Fruit fly (Drosophila melanogaster) Kc167 (cell line): ENCODE data around the gene mav.

ENCODE experiments used
- Myc ChIP-seq: fragments of >200 bp; optimal IDR thresholded peaks from 2 replicates; lab custom pipeline; 2017; ENCODE audit warnings: missing external identifiers
- Sin3A ChIP-seq: fragments of >200 bp; optimal IDR thresholded peaks from 2 replicates; lab custom pipeline; 2018; ENCODE audit warnings: missing external identifiers
- h ChIP-seq: fragments of >200 bp; optimal IDR thresholded peaks from 3 replicates; lab custom pipeline; 2018; ENCODE audit warnings: missing external identifiers
- insv ChIP-seq: fragments of >200 bp; optimal IDR thresholded peaks from 3 replicates; lab custom pipeline; 2018; ENCODE audit warnings: missing external identifiers
- psq ChIP-seq: fragments of >200 bp; optimal IDR thresholded peaks from 2 replicates; lab custom pipeline; 2017; ENCODE audit warnings: missing external identifiers
- ttk ChIP-seq: sonication (Bioruptor generic); optimal IDR thresholded peaks from 2 replicates; lab custom pipeline; 2017; ENCODE audit warnings: missing external identifiers

mav gene

DNA sequence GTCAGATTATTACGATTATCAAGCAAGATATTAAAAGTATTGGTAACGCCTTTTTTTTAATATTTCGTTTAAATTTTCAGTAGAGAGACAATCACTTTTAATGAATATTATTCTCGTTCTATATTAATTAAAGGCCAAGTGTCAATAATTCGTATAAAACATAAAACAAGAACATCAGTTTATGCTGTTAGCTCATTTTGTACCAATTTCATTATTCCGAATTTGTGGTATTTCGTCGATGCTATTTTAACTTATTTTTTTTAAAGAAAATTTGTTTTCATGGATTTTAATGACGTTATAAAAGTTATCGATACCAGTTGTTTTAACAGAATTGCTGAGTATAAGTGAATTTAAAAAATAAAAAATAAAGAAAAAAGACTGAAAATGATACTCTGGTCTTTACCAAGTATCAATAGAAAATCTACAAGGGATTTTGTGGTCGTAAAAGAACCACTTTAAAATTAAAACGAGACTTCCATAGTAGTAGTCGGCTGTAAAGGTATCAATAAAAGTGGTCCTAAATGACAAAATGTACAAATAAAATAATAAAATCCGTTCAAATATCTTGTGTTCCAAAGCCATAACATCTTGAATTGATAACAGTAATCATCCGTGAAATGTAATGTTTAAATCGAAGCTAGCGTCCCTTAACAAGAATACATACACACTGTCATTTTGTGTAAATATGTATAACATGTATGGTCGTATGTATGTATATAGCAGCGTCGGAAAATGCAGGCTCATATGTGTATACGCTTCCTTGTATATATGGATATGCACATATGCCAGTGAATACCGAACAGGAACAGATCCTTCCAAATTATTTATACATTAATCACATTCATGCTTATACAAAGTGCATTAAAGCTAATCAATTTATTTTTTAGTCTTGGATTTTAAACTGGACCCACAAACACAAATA is 15.2 kb downstream of the mav start, which contains the start of gene Eph:
Gene Eph, plus strand, starts transcription at position 287 of the 922 bp plus-strand sequence.
- no peak for TF ChIP-seq Myc (lab: Kevin White, UChicago)
- no peak for TF ChIP-seq insv (lab: Kevin White, UChicago)
- TF ChIP-seq psq (lab: Kevin White, UChicago) = no peak
- no peak for TF ChIP-seq Sin3A
- no peak for TF ChIP-seq ttk
- TF ChIP-seq h = no peak

DNA sequence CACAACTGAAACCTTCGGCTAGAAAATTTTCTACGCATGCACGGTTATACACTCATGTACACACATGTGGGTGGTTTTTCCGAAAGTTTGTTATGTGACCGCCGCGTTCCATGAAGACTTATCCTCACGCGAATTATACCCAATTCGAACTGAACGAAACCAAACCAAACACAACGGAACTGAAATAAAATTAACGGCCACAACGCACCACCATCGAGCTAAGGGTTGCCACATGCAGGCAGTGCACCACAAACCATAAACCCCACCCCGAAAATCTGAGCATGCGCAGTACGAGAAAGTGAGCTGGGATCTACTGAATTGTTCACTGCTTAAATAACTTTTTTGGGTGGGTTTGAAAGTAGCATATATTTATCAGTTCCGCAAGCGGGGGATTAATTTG is 18.3 kb downstream of the mav start, which contains the start of gene onecut:
Gene onecut, minus strand, starts transcription at position 152 of the 400 bp plus-strand sequence.
- TF ChIP-seq insv (lab: Kevin White, UChicago) (no peak), psq (lab: Kevin White, UChicago) (no peak), Sin3A (no peak), ttk (no peak), Myc (lab: Kevin White, UChicago) (no peak), h (no peak)

DNA sequence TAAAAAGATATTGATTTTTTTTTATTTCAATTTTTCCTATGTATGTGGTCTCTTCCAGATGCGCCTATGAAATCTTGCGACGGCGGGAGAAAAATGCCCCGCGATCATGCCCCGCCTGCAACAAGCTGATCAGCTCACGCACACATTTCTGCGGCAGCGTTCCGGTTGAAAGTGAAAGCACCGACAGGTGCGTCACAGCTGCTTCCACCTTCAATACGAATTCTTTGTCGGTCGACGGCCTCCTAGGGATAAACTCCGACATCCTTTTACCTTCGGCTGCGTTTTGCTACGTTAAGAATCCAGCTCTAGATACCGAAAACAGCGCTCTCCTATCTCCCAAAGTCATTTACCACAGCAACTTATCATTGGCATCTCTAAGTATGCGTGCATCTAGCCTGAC is 37.3 kb downstream of the mav start:
- TF ChIP-seq insv (lab: Kevin White, UChicago) (no peak), h (no peak), Sin3A (no peak), ttk (no peak)

DNA sequence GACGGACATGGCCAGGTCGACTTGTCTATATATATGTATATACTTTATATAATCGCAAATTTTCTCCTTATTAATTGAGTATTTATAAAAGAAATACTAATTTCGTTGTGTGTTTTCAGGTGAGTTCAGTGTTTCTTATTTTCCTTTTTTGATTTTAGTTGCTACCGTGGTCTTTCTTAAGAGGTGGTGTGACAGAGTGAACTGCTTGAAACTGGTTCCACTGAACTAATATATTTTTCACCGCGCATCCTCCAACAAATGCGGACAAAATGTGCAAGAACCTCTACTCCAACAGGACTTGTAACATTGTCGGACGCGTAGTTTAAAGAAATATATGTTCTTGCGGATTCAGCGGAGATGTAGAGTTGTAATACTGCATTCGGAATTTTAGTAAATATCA is 43.0 kb downstream of the mav start, which contains the start of gene CG1909:
Gene CG1909, plus strand, starts transcription at position 273 of the 400 bp plus-strand sequence.
- TF ChIP-seq Myc (lab: Kevin White, UChicago) (no peak), h (no peak), Sin3A (no peak), psq (lab: Kevin White, UChicago) (no peak), ttk (no peak), insv (lab: Kevin White, UChicago) (no peak)

DNA sequence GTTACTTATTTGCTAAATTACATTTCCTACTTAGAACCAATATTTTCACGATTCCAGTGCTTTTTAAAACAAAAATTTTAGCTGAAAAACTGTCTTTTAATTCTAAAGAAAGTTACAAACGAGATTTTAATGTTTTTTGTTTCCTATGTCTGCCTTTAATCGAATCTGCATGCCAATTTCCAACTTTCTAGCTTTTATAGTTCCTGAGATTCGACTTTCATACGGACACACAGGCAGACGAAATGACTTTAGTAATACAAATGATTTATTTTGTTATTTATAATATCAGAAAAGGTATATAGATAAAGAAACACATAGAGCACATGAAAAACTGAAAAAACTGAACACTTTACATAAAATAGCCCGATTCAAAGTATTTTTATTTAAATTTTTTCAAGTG is 49.4 kb downstream of the mav start:
- TF ChIP-seq ttk (no peak), insv (lab: Kevin White, UChicago) (no peak), psq (lab: Kevin White, UChicago) (no peak), h (no peak), Myc (lab: Kevin White, UChicago) (no peak), Sin3A (no peak)
